Fruit fly (Drosophila melanogaster) whole organism, embryonic: ENCODE results near the gene CG8543.

Source experiments
- Aef1 ChIP-seq: fragments of 200-800 bp; sonication (Bioruptor generic); IDR thresholded peaks from 3 replicates; pipeline ENCODE4 v1.3.6; 2022; ENCODE audit warnings: missing biosample characterization, missing genetic modification characterization
- Asciz ChIP-seq: fragments of 200-800 bp; sonication (Bioruptor generic); optimal IDR thresholded peaks from 2 replicates; lab custom pipeline; 2017; ENCODE audit warnings: missing biosample characterization, mild to moderate bottlenecking, missing genetic modification characterization, missing genetic modification reagents
- CG10267 ChIP-seq: fragments of 200-800 bp; sonication (Bioruptor generic); optimal IDR thresholded peaks from 2 replicates; lab custom pipeline; 2018; ENCODE audit warnings: missing biosample characterization, mild to moderate bottlenecking, missing genetic modification characterization, moderate library complexity
- CG10321 ChIP-seq: fragments of 200-800 bp; sonication (Bioruptor generic); IDR thresholded peaks from 2 replicates; pipeline ENCODE4 v1.3.6; 2022; ENCODE audit warnings: missing biosample characterization, missing genetic modification characterization
- CG10565 ChIP-seq: fragments of 200-800 bp; sonication (Bioruptor generic); optimal IDR thresholded peaks from 3 replicates; lab custom pipeline; 2016; ENCODE audit warnings: missing biosample characterization, mild to moderate bottlenecking, missing genetic modification characterization
- CG11504 ChIP-seq: fragments of 200-800 bp; sonication (Bioruptor generic); optimal IDR thresholded peaks from 3 replicates; lab custom pipeline; 2019; ENCODE audit warnings: missing biosample characterization, mild to moderate bottlenecking, missing genetic modification characterization, moderate library complexity
- CG11560 ChIP-seq: fragments of 200-800 bp; sonication (Bioruptor generic); IDR thresholded peaks from 3 replicates; pipeline ENCODE4 v1.3.6; 2022; ENCODE audit warnings: missing biosample characterization, missing genetic modification characterization
- CG12071 ChIP-seq: fragments of 200-800 bp; sonication (Bioruptor generic); optimal IDR thresholded peaks from 3 replicates; lab custom pipeline; 2018; ENCODE audit warnings: missing biosample characterization, mild to moderate bottlenecking, missing genetic modification characterization
- CG12155 ChIP-seq: fragments of 200-800 bp; sonication (Bioruptor generic); optimal IDR thresholded peaks from 3 replicates; lab custom pipeline; 2016; ENCODE audit warnings: missing biosample characterization, missing genetic modification characterization
- CG13296 ChIP-seq: fragments of 200-800 bp; sonication (Bioruptor generic); optimal IDR thresholded peaks from 3 replicates; lab custom pipeline; 2018; ENCODE audit warnings: missing biosample characterization, mild to moderate bottlenecking, missing genetic modification characterization
- CG13894 ChIP-seq: fragments of 200-800 bp; sonication (Bioruptor generic); optimal IDR thresholded peaks from 3 replicates; lab custom pipeline; 2018; ENCODE audit warnings: missing biosample characterization, mild to moderate bottlenecking, missing genetic modification characterization, moderate library complexity
- CG15269 ChIP-seq: fragments of 200-800 bp; sonication (Bioruptor generic); optimal IDR thresholded peaks from 2 replicates; lab custom pipeline; 2018; ENCODE audit warnings: missing biosample characterization, mild to moderate bottlenecking, missing genetic modification characterization, moderate library complexity
- CG1529 ChIP-seq: fragments of 200-800 bp; sonication (Bioruptor generic); optimal IDR thresholded peaks from 3 replicates; lab custom pipeline; 2018; ENCODE audit warnings: missing biosample characterization, missing genetic modification characterization
- CG15479 ChIP-seq: fragments of 200-800 bp; sonication (Bioruptor generic); optimal IDR thresholded peaks from 3 replicates; lab custom pipeline; 2019; ENCODE audit warnings: missing biosample characterization, mild to moderate bottlenecking, missing genetic modification characterization, moderate library complexity
- CG1602 ChIP-seq: fragments of 200-800 bp; sonication (Bioruptor generic); optimal IDR thresholded peaks from 3 replicates; lab custom pipeline; 2016; ENCODE audit warnings: missing biosample characterization, missing genetic modification characterization
- CG16779 ChIP-seq: fragments of 200-800 bp; sonication (Bioruptor generic); IDR thresholded peaks from 2 replicates; pipeline ENCODE4 v1.3.6; 2022; ENCODE audit warnings: missing biosample characterization, missing genetic modification characterization
- CG17186 ChIP-seq: fragments of 200-800 bp; sonication (Bioruptor generic); optimal IDR thresholded peaks from 3 replicates; lab custom pipeline; 2017; ENCODE audit warnings: missing biosample characterization, missing genetic modification reagents, missing genetic modification characterization
- CG18262 ChIP-seq: fragments of 200-800 bp; optimal IDR thresholded peaks from 3 replicates; lab custom pipeline; 2019; ENCODE audit warnings: missing biosample characterization, mild to moderate bottlenecking, missing genetic modification characterization, moderate library complexity
- CG2678 ChIP-seq: fragments of 200-800 bp; sonication (Bioruptor generic); optimal IDR thresholded peaks from 3 replicates; lab custom pipeline; 2019; ENCODE audit warnings: missing biosample characterization, mild to moderate bottlenecking, missing genetic modification characterization, moderate library complexity
- CG30403 ChIP-seq: fragments of 200-800 bp; sonication (Bioruptor generic); optimal IDR thresholded peaks from 3 replicates; lab custom pipeline; 2016; ENCODE audit warnings: missing biosample characterization, missing genetic modification characterization
- CG3065 ChIP-seq: fragments of 200-800 bp; sonication (Bioruptor generic); optimal IDR thresholded peaks from 2 replicates; lab custom pipeline; 2016; ENCODE audit warnings: missing biosample characterization, missing genetic modification characterization
- CG4424 ChIP-seq: fragments of 200-800 bp; sonication (Bioruptor generic); optimal IDR thresholded peaks from 3 replicates; lab custom pipeline; 2016; ENCODE audit warnings: missing biosample characterization, missing genetic modification characterization
- Dad ChIP-seq: fragments of 200-800 bp; sonication (Bioruptor generic); optimal IDR thresholded peaks from 3 replicates; lab custom pipeline; 2016; ENCODE audit warnings: missing biosample characterization, missing genetic modification characterization
- Dbx ChIP-seq: fragments of 200-800 bp; sonication (Bioruptor generic); IDR thresholded peaks from 3 replicates; pipeline ENCODE4 v1.3.6; 2022; ENCODE audit warnings: missing biosample characterization, missing genetic modification characterization
- Elba2 ChIP-seq: fragments of 200-800 bp; sonication (Bioruptor generic); optimal IDR thresholded peaks from 3 replicates; lab custom pipeline; 2016; ENCODE audit warnings: missing biosample characterization, missing genetic modification characterization
- Ets97D ChIP-seq: fragments of 200-800 bp; sonication (Bioruptor generic); optimal IDR thresholded peaks from 3 replicates; lab custom pipeline; 2016; ENCODE audit warnings: missing biosample characterization, missing genetic modification characterization
- HLH54F ChIP-seq: fragments of 200-800 bp; sonication (Bioruptor generic); optimal IDR thresholded peaks from 3 replicates; lab custom pipeline; 2016; ENCODE audit warnings: missing biosample characterization, missing genetic modification characterization
- Hey ChIP-seq: fragments of 200-800 bp; sonication (Bioruptor generic); optimal IDR thresholded peaks from 3 replicates; lab custom pipeline; 2018; ENCODE audit warnings: missing biosample characterization, mild to moderate bottlenecking, missing genetic modification characterization
- HmgZ ChIP-seq: fragments of 200-800 bp; sonication (Bioruptor generic); optimal IDR thresholded peaks from 2 replicates; lab custom pipeline; 2018; ENCODE audit warnings: missing biosample characterization, mild to moderate bottlenecking, missing genetic modification characterization
- Hr3 ChIP-seq: fragments of 200-800 bp; sonication (Bioruptor generic); optimal IDR thresholded peaks from 3 replicates; lab custom pipeline; 2016; ENCODE audit warnings: missing biosample characterization, missing genetic modification characterization
- Hr39 ChIP-seq: fragments of >200 bp; optimal IDR thresholded peaks from 2 replicates; lab custom pipeline; 2017
- PHDP ChIP-seq: fragments of 200-800 bp; sonication (Bioruptor generic); optimal IDR thresholded peaks from 3 replicates; lab custom pipeline; 2018; ENCODE audit warnings: missing biosample characterization, mild to moderate bottlenecking, missing genetic modification characterization, moderate library complexity
- Rfx ChIP-seq: fragments of 200-800 bp; sonication (Bioruptor generic); IDR thresholded peaks from 2 replicates; pipeline ENCODE4 v1.3.6; 2022; ENCODE audit warnings: missing biosample characterization, missing genetic modification characterization
- Side ChIP-seq: fragments of 200-800 bp; sonication (Bioruptor generic); optimal IDR thresholded peaks from 2 replicates; lab custom pipeline; 2016; ENCODE audit warnings: missing biosample characterization, missing genetic modification characterization
- ac ChIP-seq: fragments of 200-800 bp; sonication (Bioruptor generic); optimal IDR thresholded peaks from 3 replicates; lab custom pipeline; 2017; ENCODE audit warnings: missing biosample characterization, mild to moderate bottlenecking, missing genetic modification characterization
- ase ChIP-seq: fragments of 200-800 bp; sonication (Bioruptor generic); IDR thresholded peaks from 3 replicates; pipeline ENCODE4 v1.3.6; 2022; ENCODE audit warnings: missing biosample characterization, missing genetic modification characterization
- cg ChIP-seq: fragments of 200-800 bp; sonication (Bioruptor generic); optimal IDR thresholded peaks from 3 replicates; lab custom pipeline; 2019; ENCODE audit warnings: missing biosample characterization, mild to moderate bottlenecking, missing genetic modification characterization, moderate library complexity
- chinmo ChIP-seq: fragments of 200-800 bp; sonication (Bioruptor generic); IDR thresholded peaks from 4 replicates; pipeline ENCODE4 v1.3.6; 2022; ENCODE audit warnings: missing biosample characterization, missing genetic modification characterization; ENCODE audit not compliant: partially characterized antibody
- jumu ChIP-seq: fragments of 200-800 bp; sonication (Bioruptor generic); optimal IDR thresholded peaks from 3 replicates; lab custom pipeline; 2016; ENCODE audit warnings: missing biosample characterization, missing genetic modification characterization
- klu ChIP-seq: fragments of 200-800 bp; sonication (Bioruptor generic); IDR thresholded peaks from 2 replicates; pipeline ENCODE4 v1.3.6; 2022; ENCODE audit warnings: missing biosample characterization, missing genetic modification characterization
- lab ChIP-seq: fragments of 200-800 bp; sonication (Bioruptor generic); optimal IDR thresholded peaks from 3 replicates; lab custom pipeline; 2017; ENCODE audit warnings: missing biosample characterization, missing genetic modification characterization, mild to moderate bottlenecking, moderate library complexity, missing genetic modification reagents
- lola ChIP-seq, 3 experiments: fragments of >200 bp in 2 of 3; fragments of 200-800 bp in 1 of 3; sonication (Bioruptor generic) in 1 of 3; optimal IDR thresholded peaks; 2 replicates each; lab custom pipeline; 2017 to 2019; ENCODE audit warnings: missing biosample characterization in 3 of 3, missing genetic modification characterization in 3 of 3, mild to moderate bottlenecking in 1 of 3, moderate library complexity in 1 of 3
- pb ChIP-seq: fragments of 200-800 bp; sonication (Bioruptor generic); optimal IDR thresholded peaks from 3 replicates; lab custom pipeline; 2016; ENCODE audit warnings: missing biosample characterization, missing genetic modification characterization
- prd ChIP-seq, 3 experiments: fragments of >200 bp in 2 of 3; fragments of 200-800 bp in 1 of 3; sonication (Bioruptor generic) in 1 of 3; optimal IDR thresholded peaks in 2 of 3; IDR thresholded peaks in 1 of 3; 2 replicates in 2 of 3; 3 replicates in 1 of 3; pipeline versions ENCODE4 v1.3.6 to Lab custom; 2017 to 2022; ENCODE audit warnings: missing biosample characterization in 1 of 3, missing genetic modification characterization in 1 of 3
- rib ChIP-seq: fragments of 200-800 bp; sonication (Bioruptor generic); IDR thresholded peaks from 2 replicates; pipeline ENCODE4 v1.3.6; 2022; ENCODE audit warnings: missing biosample characterization, missing genetic modification characterization
- run ChIP-seq: fragments of 200-800 bp; sonication (Bioruptor generic); optimal IDR thresholded peaks from 3 replicates; lab custom pipeline; 2018; ENCODE audit warnings: missing biosample characterization, mild to moderate bottlenecking, missing genetic modification characterization
- sc ChIP-seq, 3 experiments: fragments of >200 bp in 2 of 3; fragments of 200-800 bp in 1 of 3; sonication (Bioruptor generic) in 1 of 3; optimal IDR thresholded peaks; 2 replicates in 2 of 3; 3 replicates in 1 of 3; lab custom pipeline; 2017; ENCODE audit warnings: mild to moderate bottlenecking in 1 of 3, missing biosample characterization in 1 of 3, missing genetic modification characterization in 1 of 3, missing genetic modification reagents in 1 of 3
- sqz ChIP-seq: fragments of 200-800 bp; sonication (Bioruptor generic); optimal IDR thresholded peaks from 3 replicates; lab custom pipeline; 2018; ENCODE audit warnings: missing biosample characterization, mild to moderate bottlenecking, missing genetic modification characterization
- twi ChIP-seq: fragments of 200-800 bp; optimal IDR thresholded peaks from 2 replicates; lab custom pipeline; 2019; ENCODE audit warnings: missing biosample characterization, mild to moderate bottlenecking, missing genetic modification characterization, moderate library complexity
- vnd ChIP-seq: fragments of 200-800 bp; sonication (Bioruptor generic); IDR thresholded peaks from 3 replicates; pipeline ENCODE4 v1.3.6; 2022; ENCODE audit warnings: missing biosample characterization, missing genetic modification characterization; ENCODE audit not compliant: partially characterized antibody

Gene CG8543

dm6 chr3L:7433325-7433827 is 36.7 kb downstream of the CG8543 start (continued):
- no peak for TF ChIP-seq prd (optimal IDR thresholded peaks at IDR 0.05; lab: Kevin White, UChicago)
- TF ChIP-seq prd (GFP tag; IDR thresholded peaks at IDR 0.05; lab: Robert Waterston, UW) = peak; percentile 14; the same call in 1 of the 3 replicates
- peak; percentile 6; the same call in 1 of the 2 replicates for TF ChIP-seq CG10321
- peak; percentile 76 for TF ChIP-seq rib (GFP tag; lab: Robert Waterston, UW)
- TF ChIP-seq CG30403 (GFP tag; lab: Kevin White, UChicago) = no peak
- peak; percentile 40 for TF ChIP-seq CG11504
- no peak for TF ChIP-seq Ets97D (GFP tag; lab: Kevin White, UChicago)
- TF ChIP-seq Aef1 (GFP tag; lab: Robert Waterston, UW) = peak; percentile 85
- TF ChIP-seq CG2678 = peak; percentile 48
- TF ChIP-seq HLH54F (GFP tag; lab: Kevin White, UChicago) = no peak
- TF ChIP-seq CG13296 (GFP tag; lab: Kevin White, UChicago) = no peak
- TF ChIP-seq CG12071 (GFP tag; lab: Kevin White, UChicago) = no peak
- TF ChIP-seq CG15479 (GFP tag; lab: Kevin White, UChicago) = no peak
- no peak for TF ChIP-seq Hr39 (lab: Kevin White, UChicago)
- no peak for TF ChIP-seq run (tag; lab: Kevin White, UChicago)
- peak; percentile 56 for TF ChIP-seq CG18262
- no peak for TF ChIP-seq jumu (GFP tag; lab: Kevin White, UChicago)
- TF ChIP-seq twi = no peak
- TF ChIP-seq HmgZ = peak; percentile 27
- TF ChIP-seq PHDP (tag; lab: Kevin White, UChicago) = peak; percentile 31
- TF ChIP-seq CG11560 (tag; lab: Robert Waterston, UW) = no peak
- no peak for TF ChIP-seq pb
- TF ChIP-seq Hr3 = no peak
- no peak for TF ChIP-seq CG1602 (GFP tag; lab: Kevin White, UChicago)
- no peak for TF ChIP-seq CG12155 (GFP tag; lab: Kevin White, UChicago)
- TF ChIP-seq CG10267 (tag; lab: Kevin White, UChicago) = peak; percentile 2
- TF ChIP-seq CG15269 = peak; percentile 27
- TF ChIP-seq chinmo (GFP tag; lab: Robert Waterston, UW) = peak; percentile 85; the same call in 2 of the 4 replicates
- no peak for TF ChIP-seq CG10565 (GFP tag; lab: Kevin White, UChicago)
- peak; percentile 28 for TF ChIP-seq CG13894 (tag; lab: Kevin White, UChicago)
- TF ChIP-seq sqz (GFP tag; lab: Kevin White, UChicago) = no peak
- TF ChIP-seq sc (optimal IDR thresholded peaks at IDR 0.05; lab: Kevin White, UChicago) = no peak
- no peak for TF ChIP-seq sc (GFP tag; optimal IDR thresholded peaks at IDR 0.05; lab: Kevin White, UChicago)
- TF ChIP-seq CG16779 (GFP tag; lab: Robert Waterston, UW) = no peak
- TF ChIP-seq Asciz = peak; percentile 28
- 0 out of 3 replicates have a peak, but pooled peaks have one; percentile 39 for TF ChIP-seq Dbx (GFP tag; lab: Robert Waterston, UW)
- TF ChIP-seq Side = no peak
- TF ChIP-seq ase = no peak
- peak; percentile 78 for TF ChIP-seq cg (GFP tag; lab: Kevin White, UChicago)
- TF ChIP-seq lab (GFP tag; lab: Kevin White, UChicago) = peak; percentile 4
- peak; percentile 41 for TF ChIP-seq klu (GFP tag; lab: Robert Waterston, UW)
- peak in 1 of 3 experiments; percentile 25 for TF ChIP-seq lola (GFP tag; optimal IDR thresholded peaks at IDR 0.05; lab: Kevin White, UChicago)
- TF ChIP-seq vnd = no peak
- TF ChIP-seq CG1529 (GFP tag; lab: Kevin White, UChicago) = no peak
- TF ChIP-seq ac (GFP tag; lab: Kevin White, UChicago) = no peak
- TF ChIP-seq Rfx (GFP tag; lab: Robert Waterston, UW) = peak; percentile 56
- TF ChIP-seq CG4424 = peak; percentile 10
- TF ChIP-seq CG17186 = no peak
- no peak for TF ChIP-seq Dad
- TF ChIP-seq CG3065 = no peak
- TF ChIP-seq Hey (tag; lab: Kevin White, UChicago) = no peak
- TF ChIP-seq Elba2 (GFP tag; lab: Kevin White, UChicago) = no peak
